Fruit fly (Drosophila melanogaster): ENCODE data around the gene SmB.

The SmB gene

dm6 chr2L:10413251-10414127 is 12.9 kb downstream of the SmB start, which contains the start of the genes CG5355 and Klp31E (continued):
- peak; percentile 78 for TF ChIP-seq CG1603 (tag; optimal IDR thresholded peaks at IDR 0.05)
- peak; percentile 25 for TF ChIP-seq HmgZ (tag; optimal IDR thresholded peaks at IDR 0.05)
- peak; percentile 3 for TF ChIP-seq stwl (tag; optimal IDR thresholded peaks at IDR 0.05)
- peak; percentile 11 for TF ChIP-seq Myb (GFP tag; optimal IDR thresholded peaks at IDR 0.05)
- peak; percentile 62 for TF ChIP-seq Atf6 (GFP tag; IDR thresholded peaks at IDR 0.05)
- no peak for TF ChIP-seq CTCF (GFP tag; optimal IDR thresholded peaks at IDR 0.05)
- peak; percentile 45 for TF ChIP-seq Atf-2 (GFP tag; optimal IDR thresholded peaks at IDR 0.05)
- TF ChIP-seq CG4328 (GFP tag; optimal IDR thresholded peaks at IDR 0.05): peak; percentile 69
- TF ChIP-seq Pdp1 (GFP tag; optimal IDR thresholded peaks at IDR 0.05): peak in 1 of 2 experiments; percentile 62
- no peak for TF ChIP-seq CG43689 (GFP tag; IDR thresholded peaks at IDR 0.05)
- no peak for TF ChIP-seq Hey (tag; optimal IDR thresholded peaks at IDR 0.05)

dm6 chr2L:10408122-10408576 is 18.3 kb downstream of the SmB start, which contains the start of the genes Ip259 and RpS27A:
Gene Ip259, plus strand, starts transcription at chr2L:10408352.
Gene RpS27A, plus strand, starts transcription at chr2L:10408352.
- TF ChIP-seq klu (GFP tag; IDR thresholded peaks at IDR 0.05) (no peak), tna (GFP tag; IDR thresholded peaks at IDR 0.05; ENCODE audit: partially characterized antibody) (no peak; the same call in 1 of the 2 replicates), ind (GFP tag; optimal IDR thresholded peaks at IDR 0.05) (no peak), CG3995 (GFP tag; optimal IDR thresholded peaks at IDR 0.05) (peak; percentile 60), CG6254 (GFP tag; optimal IDR thresholded peaks at IDR 0.05) (peak; percentile 18), NC2α (GFP tag; optimal IDR thresholded peaks at IDR 0.05) (peak; percentile 47), gem (tag; optimal IDR thresholded peaks at IDR 0.05) (no peak), CG4328 (GFP tag; optimal IDR thresholded peaks at IDR 0.05) (peak; percentile 73), CG8388 (GFP tag; optimal IDR thresholded peaks at IDR 0.05) (peak; percentile 53), wdn (GFP tag; IDR thresholded peaks at IDR 0.05) (peak; percentile 54; the same call in 1 of the 2 replicates), gce (GFP tag; IDR thresholded peaks at IDR 0.05) (peak; percentile 83; the same call in 2 of the 3 replicates), HmgD (GFP tag; optimal IDR thresholded peaks at IDR 0.05) (peak; percentile 35), Dp (GFP tag; optimal IDR thresholded peaks at IDR 0.05) (no peak), CG12659 (GFP tag; optimal IDR thresholded peaks at IDR 0.05) (peak; percentile 90), CG11695 (GFP tag; IDR thresholded peaks at IDR 0.05) (peak; percentile 57; the same call in 2 of the 3 replicates), Oli (tag; optimal IDR thresholded peaks at IDR 0.05) (no peak), Atf6 (GFP tag; IDR thresholded peaks at IDR 0.05) (peak; percentile 66), CG14014 (GFP tag; IDR thresholded peaks at IDR 0.05) (peak; percentile 65; the same call in 1 of the 2 replicates), chm (GFP tag; IDR thresholded peaks at IDR 0.05) (peak; percentile 86; the same call in 1 of the 2 replicates), crc (GFP tag; optimal IDR thresholded peaks at IDR 0.05) (peak; percentile 56), Kr (GFP tag; optimal IDR thresholded peaks at IDR 0.05) (no peak), Dek (tag; optimal IDR thresholded peaks at IDR 0.05) (no peak), Trl (optimal IDR thresholded peaks at IDR 0.05) (no peak), Trl (GFP tag; optimal IDR thresholded peaks at IDR 0.05) (peak; percentile 78), row (GFP tag; IDR thresholded peaks at IDR 0.05) (peak; percentile 81), ap (GFP tag; IDR thresholded peaks at IDR 0.05) (no peak; the same call in 1 of the 2 replicates), Xrp1 (GFP tag; IDR thresholded peaks at IDR 0.05) (no peak), Hsf (GFP tag; optimal IDR thresholded peaks at IDR 0.05) (peak; percentile 80), Ssrp (tag; optimal IDR thresholded peaks at IDR 0.05) (peak; percentile 52), CG4730 (GFP tag; IDR thresholded peaks at IDR 0.05) (peak; percentile 35; the same call in 1 of the 2 replicates), Lpt (GFP tag; optimal IDR thresholded peaks at IDR 0.05) (no peak), ash1 (GFP tag; optimal IDR thresholded peaks at IDR 0.05) (no peak), hbn (GFP tag; IDR thresholded peaks at IDR 0.05; ENCODE audit: partially characterized antibody) (no peak), yki (optimal IDR thresholded peaks at IDR 0.05) (no peak), CG30403 (GFP tag; optimal IDR thresholded peaks at IDR 0.05) (peak; percentile 56), CG12391 (tag; optimal IDR thresholded peaks at IDR 0.05) (peak; percentile 68), chif (GFP tag; optimal IDR thresholded peaks at IDR 0.05) (peak; percentile 53 to 75), crol (GFP tag; IDR thresholded peaks at IDR 0.05) (no peak), CG15696 (tag; optimal IDR thresholded peaks at IDR 0.05) (peak; percentile 42)
